Fruit fly (Drosophila melanogaster): Measurements from ENCODE around the gene hng3.

Gene hng3

dm6 chr3L:738523-739356, 16.5 kb downstream of the hng3 start (continued):
- TF ChIP-seq Stat92E (GFP tag; optimal IDR thresholded peaks at IDR 0.05) (peak in 1 of 3 experiments; percentile 85), gcm2 (GFP tag; optimal IDR thresholded peaks at IDR 0.05) (peak; percentile 64), CG30431 (GFP tag; optimal IDR thresholded peaks at IDR 0.05) (peak; percentile 80), peb (GFP tag; IDR thresholded peaks at IDR 0.05) (peak; percentile 76), Rx (GFP tag; IDR thresholded peaks at IDR 0.05) (peak; percentile 75), so (GFP tag; IDR thresholded peaks at IDR 0.05) (peak; percentile 86), B-H1 (GFP tag; IDR thresholded peaks at IDR 0.05) (peak; percentile 83), Fer2 (tag; optimal IDR thresholded peaks at IDR 0.05) (peak; percentile 70), unc-4 (GFP tag; IDR thresholded peaks at IDR 0.05; ENCODE audit: partially characterized antibody) (no peak), CG6765 (GFP tag; optimal IDR thresholded peaks at IDR 0.05) (peak; percentile 62), CG31224 (GFP tag; IDR thresholded peaks at IDR 0.05) (peak; percentile 71), CG8388 (GFP tag; optimal IDR thresholded peaks at IDR 0.05) (peak; percentile 95), CG18619 (GFP tag; optimal IDR thresholded peaks at IDR 0.05) (peak; percentile 86), gro (GFP tag; optimal IDR thresholded peaks at IDR 0.05) (peak; percentile 29), insv (GFP tag; optimal IDR thresholded peaks at IDR 0.05) (peak in 1 of 2 experiments; percentile 66), ems (GFP tag; optimal IDR thresholded peaks at IDR 0.05) (peak; percentile 76), sim (GFP tag; IDR thresholded peaks at IDR 0.05) (peak; percentile 93), YL-1 (GFP tag; optimal IDR thresholded peaks at IDR 0.05) (peak; percentile 52), CG14014 (GFP tag; IDR thresholded peaks at IDR 0.05) (peak; percentile 87), CG33557 (GFP tag; optimal IDR thresholded peaks at IDR 0.05) (peak; percentile 95), dm (GFP tag; optimal IDR thresholded peaks at IDR 0.05) (no peak), tin (GFP tag; optimal IDR thresholded peaks at IDR 0.05) (peak; percentile 92), CG2889 (GFP tag; IDR thresholded peaks at IDR 0.05) (peak; percentile 80; the same call in 2 of the 3 replicates), CG11696 (GFP tag; IDR thresholded peaks at IDR 0.05) (peak; percentile 79), CG8281 (tag; optimal IDR thresholded peaks at IDR 0.05) (peak; percentile 77), kah (GFP tag; optimal IDR thresholded peaks at IDR 0.05) (peak; percentile 87), CG17568 (GFP tag; optimal IDR thresholded peaks at IDR 0.05) (peak; percentile 73), ato (GFP tag; IDR thresholded peaks at IDR 0.05; ENCODE audit: partially characterized antibody) (no peak), Pdp1 (GFP tag; optimal IDR thresholded peaks at IDR 0.05) (peak; percentile 66 to 75), ase (GFP tag; IDR thresholded peaks at IDR 0.05) (peak; percentile 86), Ets65A (GFP tag) (peak; percentile 93), CG16863 (GFP tag; optimal IDR thresholded peaks at IDR 0.05) (peak; percentile 48), CG2116 (GFP tag; optimal IDR thresholded peaks at IDR 0.05) (peak; percentile 65), grau (tag; optimal IDR thresholded peaks at IDR 0.05) (peak; percentile 91), onecut (GFP tag; IDR thresholded peaks at IDR 0.05) (peak; percentile 81), PHDP (tag; optimal IDR thresholded peaks at IDR 0.05) (peak; percentile 93), CG9817 (tag; optimal IDR thresholded peaks at IDR 0.05) (peak; percentile 82), CG6254 (GFP tag; optimal IDR thresholded peaks at IDR 0.05) (peak; percentile 94), row (GFP tag; IDR thresholded peaks at IDR 0.05) (peak; percentile 93), CG12769 (tag; optimal IDR thresholded peaks at IDR 0.05) (peak; percentile 68), D19B (GFP tag; optimal IDR thresholded peaks at IDR 0.05) (peak; percentile 27), CG11085 (GFP tag; IDR thresholded peaks at IDR 0.05) (peak; percentile 76), Jarid2 (GFP tag; optimal IDR thresholded peaks at IDR 0.05) (peak; percentile 73), jing (GFP tag; optimal IDR thresholded peaks at IDR 0.05) (peak; percentile 80), bigmax (GFP tag; optimal IDR thresholded peaks at IDR 0.05) (no peak), CG9932 (GFP tag; IDR thresholded peaks at IDR 0.05) (peak; percentile 75), Myb (GFP tag; optimal IDR thresholded peaks at IDR 0.05) (peak; percentile 11), CG4707 (GFP tag; optimal IDR thresholded peaks at IDR 0.05) (peak; percentile 80), emc (GFP tag; optimal IDR thresholded peaks at IDR 0.05) (no peak)

Measured in whole organism, embryonic.